Fruit fly (Drosophila melanogaster) whole organism, embryonic: ENCODE data around the gene aph-1.

Experiments used
- CG10147 ChIP-seq: fragments of 200-800 bp; sonication (Bioruptor generic); optimal IDR thresholded peaks from 2 replicates; lab custom pipeline; 2019; ENCODE audit warnings: missing biosample characterization, mild to moderate bottlenecking, missing genetic modification characterization, moderate library complexity
- CG10431 ChIP-seq: fragments of 200-800 bp; sonication (Bioruptor generic); optimal IDR thresholded peaks from 3 replicates; lab custom pipeline; 2018; ENCODE audit warnings: missing biosample characterization, mild to moderate bottlenecking, missing genetic modification characterization
- CG14965 ChIP-seq: fragments of 200-800 bp; sonication (Bioruptor generic); optimal IDR thresholded peaks from 2 replicates; lab custom pipeline; 2016; ENCODE audit warnings: missing biosample characterization, missing genetic modification characterization, borderline replicate concordance
- CG1529 ChIP-seq: fragments of 200-800 bp; sonication (Bioruptor generic); optimal IDR thresholded peaks from 3 replicates; lab custom pipeline; 2018; ENCODE audit warnings: missing biosample characterization, missing genetic modification characterization
- CG15514 ChIP-seq: fragments of 200-800 bp; sonication (Bioruptor generic); optimal IDR thresholded peaks from 3 replicates; lab custom pipeline; 2017; ENCODE audit warnings: missing biosample characterization, missing genetic modification characterization, mild to moderate bottlenecking, moderate library complexity, missing genetic modification reagents
- CG17912 ChIP-seq: fragments of 200-800 bp; sonication (Bioruptor generic); optimal IDR thresholded peaks from 2 replicates; lab custom pipeline; 2018; ENCODE audit warnings: missing biosample characterization, mild to moderate bottlenecking, missing genetic modification characterization
- CG1792 ChIP-seq: fragments of 200-800 bp; sonication (Bioruptor generic); optimal IDR thresholded peaks from 2 replicates; lab custom pipeline; 2016; ENCODE audit warnings: missing biosample characterization, missing genetic modification characterization
- CG30020 ChIP-seq: fragments of 200-800 bp; optimal IDR thresholded peaks from 2 replicates; lab custom pipeline; 2019; ENCODE audit warnings: missing biosample characterization, mild to moderate bottlenecking, missing genetic modification characterization, moderate library complexity
- CG3281 ChIP-seq: fragments of 200-800 bp; sonication (Bioruptor generic); optimal IDR thresholded peaks from 3 replicates; lab custom pipeline; 2017; ENCODE audit warnings: missing biosample characterization, mild to moderate bottlenecking, missing genetic modification characterization
- CG4424 ChIP-seq: fragments of 200-800 bp; sonication (Bioruptor generic); optimal IDR thresholded peaks from 3 replicates; lab custom pipeline; 2016; ENCODE audit warnings: missing biosample characterization, missing genetic modification characterization
- CG6791 ChIP-seq: fragments of 200-800 bp; sonication (Bioruptor generic); IDR thresholded peaks from 3 replicates; pipeline ENCODE4 v1.3.6; 2022; ENCODE audit warnings: missing biosample characterization, missing genetic modification characterization; ENCODE audit not compliant: partially characterized antibody
- CG8290 ChIP-seq, 3 experiments: fragments of 200-800 bp; sonication (Bioruptor generic); optimal IDR thresholded peaks; 2 replicates each; lab custom pipeline; 2016 to 2019; ENCODE audit warnings: missing biosample characterization in 3 of 3, missing genetic modification characterization in 3 of 3, mild to moderate bottlenecking in 2 of 3, moderate library complexity in 1 of 3
- D19B ChIP-seq: fragments of 200-800 bp; sonication (Bioruptor generic); optimal IDR thresholded peaks from 2 replicates; lab custom pipeline; 2017; ENCODE audit warnings: missing biosample characterization, mild to moderate bottlenecking, missing genetic modification characterization
- Dad ChIP-seq: fragments of 200-800 bp; sonication (Bioruptor generic); optimal IDR thresholded peaks from 3 replicates; lab custom pipeline; 2016; ENCODE audit warnings: missing biosample characterization, missing genetic modification characterization
- Dp ChIP-seq: fragments of 200-800 bp; sonication (Bioruptor generic); optimal IDR thresholded peaks from 2 replicates; lab custom pipeline; 2018; ENCODE audit warnings: missing biosample characterization, mild to moderate bottlenecking, missing genetic modification characterization, moderate library complexity
- E2f1 ChIP-seq: fragments of 200-800 bp; sonication (Bioruptor generic); IDR thresholded peaks from 2 replicates; pipeline ENCODE4 v1.3.6; 2022; ENCODE audit warnings: missing biosample characterization, missing genetic modification characterization
- E2f2 ChIP-seq: fragments of 200-800 bp; sonication (Bioruptor generic); IDR thresholded peaks from 2 replicates; pipeline ENCODE4 v1.3.6; 2022; ENCODE audit warnings: missing biosample characterization, missing genetic modification characterization
- Ets65A ChIP-seq: fragments of 200-800 bp; sonication (Bioruptor generic); peaks from one replicate; lab custom pipeline; 2016; ENCODE audit warnings: missing biosample characterization, missing genetic modification characterization
- Ets97D ChIP-seq: fragments of 200-800 bp; sonication (Bioruptor generic); optimal IDR thresholded peaks from 3 replicates; lab custom pipeline; 2016; ENCODE audit warnings: missing biosample characterization, missing genetic modification characterization
- Fer2 ChIP-seq: fragments of 200-800 bp; sonication (Bioruptor generic); optimal IDR thresholded peaks from 2 replicates; lab custom pipeline; 2018; ENCODE audit warnings: missing biosample characterization, mild to moderate bottlenecking, missing genetic modification characterization, moderate library complexity
- HLHmδ ChIP-seq: fragments of 200-800 bp; sonication (Bioruptor generic); optimal IDR thresholded peaks from 2 replicates; lab custom pipeline; 2018; ENCODE audit warnings: missing biosample characterization, mild to moderate bottlenecking, missing genetic modification characterization, moderate library complexity
- Med ChIP-seq: fragments of 200-800 bp; sonication (Bioruptor generic); peaks from one replicate; lab custom pipeline; 2016; ENCODE audit warnings: missing biosample characterization, missing genetic modification characterization, mild to moderate bottlenecking, inconsistent platforms, moderate library complexity
- NK7.1 ChIP-seq: fragments of 200-800 bp; sonication (Bioruptor generic); optimal IDR thresholded peaks from 3 replicates; lab custom pipeline; 2016; ENCODE audit warnings: missing biosample characterization, missing genetic modification characterization
- Nf-YB ChIP-seq: fragments of 200-800 bp; sonication (Bioruptor generic); optimal IDR thresholded peaks from 3 replicates; lab custom pipeline; 2019; ENCODE audit warnings: missing biosample characterization, mild to moderate bottlenecking, missing genetic modification characterization, moderate library complexity
- Oli ChIP-seq: fragments of 200-800 bp; sonication (Bioruptor generic); optimal IDR thresholded peaks from 2 replicates; lab custom pipeline; 2018; ENCODE audit warnings: missing biosample characterization, mild to moderate bottlenecking, missing genetic modification characterization, moderate library complexity
- Pdp1 ChIP-seq, 2 experiments: fragments of 200-800 bp; sonication (Bioruptor generic); optimal IDR thresholded peaks; 3 replicates each; lab custom pipeline; 2016; ENCODE audit warnings: missing biosample characterization in 2 of 2, missing genetic modification characterization in 2 of 2, mild to moderate bottlenecking in 1 of 2, moderate library complexity in 1 of 2
- Rfx ChIP-seq: fragments of 200-800 bp; sonication (Bioruptor generic); IDR thresholded peaks from 2 replicates; pipeline ENCODE4 v1.3.6; 2022; ENCODE audit warnings: missing biosample characterization, missing genetic modification characterization
- ab ChIP-seq: fragments of 200-800 bp; sonication (Bioruptor generic); optimal IDR thresholded peaks from 2 replicates; lab custom pipeline; 2016; ENCODE audit warnings: missing biosample characterization, missing genetic modification characterization
- ac ChIP-seq: fragments of 200-800 bp; sonication (Bioruptor generic); optimal IDR thresholded peaks from 3 replicates; lab custom pipeline; 2017; ENCODE audit warnings: missing biosample characterization, mild to moderate bottlenecking, missing genetic modification characterization
- cg ChIP-seq: fragments of 200-800 bp; sonication (Bioruptor generic); optimal IDR thresholded peaks from 3 replicates; lab custom pipeline; 2019; ENCODE audit warnings: missing biosample characterization, mild to moderate bottlenecking, missing genetic modification characterization, moderate library complexity
- chinmo ChIP-seq: fragments of 200-800 bp; sonication (Bioruptor generic); IDR thresholded peaks from 4 replicates; pipeline ENCODE4 v1.3.6; 2022; ENCODE audit warnings: missing biosample characterization, missing genetic modification characterization; ENCODE audit not compliant: partially characterized antibody
- chm ChIP-seq: fragments of 200-800 bp; sonication (Bioruptor generic); IDR thresholded peaks from 2 replicates; pipeline ENCODE4 v1.3.6; 2022; ENCODE audit warnings: missing biosample characterization, missing genetic modification characterization
- crc ChIP-seq: fragments of 200-800 bp; sonication (Bioruptor generic); optimal IDR thresholded peaks from 2 replicates; lab custom pipeline; 2016; ENCODE audit warnings: missing biosample characterization, missing genetic modification characterization
- fu2 ChIP-seq: fragments of 200-800 bp; sonication (Bioruptor generic); optimal IDR thresholded peaks from 2 replicates; lab custom pipeline; 2016; ENCODE audit warnings: missing biosample characterization, missing genetic modification characterization
- gcm2 ChIP-seq: fragments of 200-800 bp; sonication (Bioruptor generic); optimal IDR thresholded peaks from 2 replicates; lab custom pipeline; 2016; ENCODE audit warnings: missing biosample characterization, missing genetic modification characterization
- grn ChIP-seq: fragments of 200-800 bp; sonication (Bioruptor generic); optimal IDR thresholded peaks from 3 replicates; lab custom pipeline; 2017; ENCODE audit warnings: missing biosample characterization, missing genetic modification characterization
- kay ChIP-seq: fragments of 200-800 bp; sonication (Bioruptor generic); optimal IDR thresholded peaks from 2 replicates; lab custom pipeline; 2016; ENCODE audit warnings: missing biosample characterization, missing genetic modification characterization
- kni ChIP-seq: fragments of 200-800 bp; sonication (Bioruptor generic); optimal IDR thresholded peaks from 3 replicates; lab custom pipeline; 2017; ENCODE audit warnings: mild to moderate bottlenecking, missing biosample characterization, missing genetic modification reagents, missing genetic modification characterization
- lab ChIP-seq: fragments of 200-800 bp; sonication (Bioruptor generic); optimal IDR thresholded peaks from 3 replicates; lab custom pipeline; 2017; ENCODE audit warnings: missing biosample characterization, missing genetic modification characterization, mild to moderate bottlenecking, moderate library complexity, missing genetic modification reagents
- lilli ChIP-seq: fragments of 200-800 bp; sonication (Bioruptor generic); optimal IDR thresholded peaks from 3 replicates; lab custom pipeline; 2016; ENCODE audit warnings: missing biosample characterization, missing genetic modification characterization
- nerfin-1 ChIP-seq: fragments of 200-800 bp; sonication (Bioruptor generic); optimal IDR thresholded peaks from 3 replicates; lab custom pipeline; 2019; ENCODE audit warnings: missing biosample characterization, mild to moderate bottlenecking, missing genetic modification characterization, moderate library complexity
- onecut ChIP-seq: fragments of 200-800 bp; sonication (Bioruptor generic); IDR thresholded peaks from 2 replicates; pipeline ENCODE4 v1.3.6; 2022; ENCODE audit warnings: missing biosample characterization, missing genetic modification characterization
- pros ChIP-seq: fragments of 200-800 bp; sonication (Bioruptor generic); optimal IDR thresholded peaks from 3 replicates; lab custom pipeline; 2019; ENCODE audit warnings: missing biosample characterization, mild to moderate bottlenecking, missing genetic modification characterization, moderate library complexity
- sens-2 ChIP-seq: fragments of 200-800 bp; sonication (Bioruptor generic); IDR thresholded peaks from 2 replicates; pipeline ENCODE4 v1.3.6; 2022; ENCODE audit warnings: missing biosample characterization, missing genetic modification characterization
- slbo ChIP-seq: fragments of 200-800 bp; sonication (Bioruptor generic); IDR thresholded peaks from 2 replicates; pipeline ENCODE4 v1.3.6; 2022; ENCODE audit warnings: missing biosample characterization, missing genetic modification characterization
- sug ChIP-seq: fragments of 200-800 bp; optimal IDR thresholded peaks from 2 replicates; lab custom pipeline; 2019; ENCODE audit warnings: missing biosample characterization, mild to moderate bottlenecking, missing genetic modification characterization, moderate library complexity
- yki ChIP-seq: fragments of >200 bp; optimal IDR thresholded peaks from 3 replicates; lab custom pipeline; 2018
- zf30C ChIP-seq: fragments of 200-800 bp; sonication (Bioruptor generic); optimal IDR thresholded peaks from 3 replicates; lab custom pipeline; 2018; ENCODE audit warnings: missing biosample characterization, mild to moderate bottlenecking, missing genetic modification characterization

aph-1 gene

DNA sequence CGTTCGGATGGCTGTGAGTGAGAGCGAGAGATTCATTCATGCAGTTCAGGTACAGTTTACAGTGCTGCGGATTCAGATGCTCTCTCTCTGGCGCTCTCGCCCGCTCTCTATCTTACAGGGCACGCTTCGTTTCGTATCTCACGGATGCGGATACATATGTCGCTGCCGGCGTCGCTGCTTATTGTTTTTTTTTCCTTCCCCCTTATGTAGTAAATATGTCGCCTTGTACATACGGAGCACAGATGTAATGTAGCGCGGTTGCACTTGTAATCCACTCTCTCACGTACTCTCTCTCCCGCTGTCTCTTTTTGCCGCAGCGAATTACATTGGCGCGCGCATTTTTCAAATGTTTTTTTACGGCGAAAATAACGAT is 10.7 kb upstream of the aph-1 start (continued):
- TF ChIP-seq kay (GFP tag; lab: Kevin White, UChicago) (no peak), Fer2 (tag; lab: Kevin White, UChicago) (no peak), CG10147 (GFP tag; lab: Kevin White, UChicago) (no peak), kni (GFP tag; lab: Kevin White, UChicago) (peak; percentile 73), yki (lab: Kevin White, UChicago) (peak; percentile 98), CG30020 (tag; lab: Kevin White, UChicago) (no peak), Pdp1 (GFP tag; optimal IDR thresholded peaks at IDR 0.05; lab: Kevin White, UChicago) (peak in 1 of 2 experiments; percentile 14), CG1529 (GFP tag; lab: Kevin White, UChicago) (no peak), Med (GFP tag; lab: Kevin White, UChicago) (peak; percentile 7), CG10431 (GFP tag; lab: Kevin White, UChicago) (no peak), zf30C (no peak), D19B (no peak), cg (GFP tag; lab: Kevin White, UChicago) (peak; percentile 38), CG4424 (GFP tag; lab: Kevin White, UChicago) (no peak), chm (GFP tag; lab: Robert Waterston, UW) (no peak)
- TF ChIP-seq, all 482 proteins: peak for 22

DNA sequence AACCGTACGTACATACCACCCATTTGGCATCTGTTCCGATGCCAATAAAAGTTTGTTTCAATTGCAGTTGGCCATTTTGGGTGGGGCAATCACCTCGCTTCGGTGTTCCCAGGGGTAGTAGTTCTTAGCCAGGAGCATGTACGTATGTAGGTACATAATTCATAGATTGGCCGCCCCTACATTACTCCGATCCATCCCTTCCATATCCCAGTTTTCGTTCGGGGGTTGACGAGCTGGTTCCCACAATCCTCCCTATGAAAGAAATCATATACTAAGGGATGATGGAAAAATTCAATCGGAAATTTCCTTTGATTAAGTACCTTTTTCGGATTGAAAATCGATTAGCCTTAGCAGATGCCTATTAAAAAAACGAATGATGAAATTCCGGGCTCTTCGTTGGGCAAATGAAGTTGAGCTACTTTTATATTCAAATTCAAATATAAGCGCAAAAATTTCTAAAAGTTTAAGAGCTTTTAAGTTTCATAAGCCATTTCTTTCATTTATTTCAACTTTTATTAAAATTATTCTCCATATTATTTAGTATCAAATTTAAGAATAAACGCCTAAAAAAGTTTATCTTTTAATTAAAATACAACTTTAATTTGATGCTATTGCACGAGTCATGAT is 8.0 kb upstream of the aph-1 start:
- no peak for TF ChIP-seq grn
- TF ChIP-seq ab, result no peak
- TF ChIP-seq Oli (tag; lab: Kevin White, UChicago), result no peak
- TF ChIP-seq E2f1 (GFP tag; lab: Robert Waterston, UW), result no peak
- TF ChIP-seq Ets97D (GFP tag; lab: Kevin White, UChicago), result no peak
- no peak for TF ChIP-seq HLHmδ
- no peak for TF ChIP-seq NK7.1 (GFP tag; lab: Kevin White, UChicago)
- TF ChIP-seq gcm2 (GFP tag; lab: Kevin White, UChicago), result no peak
- TF ChIP-seq lab (GFP tag; lab: Kevin White, UChicago), result peak; percentile 10
- TF ChIP-seq nerfin-1 (tag; lab: Kevin White, UChicago), result peak; percentile 8
- no peak for TF ChIP-seq fu2 (GFP tag; lab: Kevin White, UChicago)
- TF ChIP-seq sens-2 (GFP tag; lab: Robert Waterston, UW), result no peak
- no peak for TF ChIP-seq Dad (GFP tag; lab: Kevin White, UChicago)
- no peak for TF ChIP-seq CG3281 (GFP tag; lab: Kevin White, UChicago)
- TF ChIP-seq Dp, result peak; percentile 57
- 0 out of 2 replicates have a peak, but pooled peaks have one; percentile 32 for TF ChIP-seq onecut (GFP tag; lab: Robert Waterston, UW)
- TF ChIP-seq Nf-YB (GFP tag; lab: Kevin White, UChicago), result no peak
- TF ChIP-seq lilli, result no peak
- no peak for TF ChIP-seq CG8290 (GFP tag; optimal IDR thresholded peaks at IDR 0.05; lab: Kevin White, UChicago)
- TF ChIP-seq CG8290 (tag; optimal IDR thresholded peaks at IDR 0.05; lab: Kevin White, UChicago), result no peak
- no peak for TF ChIP-seq ac (GFP tag; lab: Kevin White, UChicago)
- TF ChIP-seq CG14965 (GFP tag; lab: Kevin White, UChicago), result no peak
- TF ChIP-seq CG1792 (GFP tag; lab: Kevin White, UChicago), result no peak
- TF ChIP-seq pros, result peak; percentile 43
- no peak for TF ChIP-seq sug (tag; lab: Kevin White, UChicago)
- 0 out of 2 replicates have a peak, but pooled peaks have one; percentile 29 for TF ChIP-seq Rfx (GFP tag; lab: Robert Waterston, UW)
- TF ChIP-seq kni (GFP tag; lab: Kevin White, UChicago), result peak; percentile 48
- 0 out of 3 replicates have a peak, but pooled peaks have one; percentile 5 for TF ChIP-seq CG6791
- TF ChIP-seq CG17912 (GFP tag; lab: Kevin White, UChicago), result no peak
- 0 out of 4 replicates have a peak, but pooled peaks have one; percentile 9 for TF ChIP-seq chinmo (GFP tag; lab: Robert Waterston, UW)
- peak; percentile 86 for TF ChIP-seq Ets65A (GFP tag; lab: Kevin White, UChicago)
- peak; percentile 37 for TF ChIP-seq CG15514 (GFP tag; lab: Kevin White, UChicago)
- no peak for TF ChIP-seq crc (GFP tag; lab: Kevin White, UChicago)
- peak; percentile 75 for TF ChIP-seq E2f2
- no peak for TF ChIP-seq slbo (GFP tag; lab: Robert Waterston, UW)
- peak; percentile 70 for TF ChIP-seq Med (GFP tag; lab: Kevin White, UChicago)
